Fruit fly (Drosophila melanogaster) whole organism, pupa: ENCODE results near the gene Paics.

ENCODE experiments used
- CG10348 ChIP-seq: fragments of 200-800 bp; sonication (Bioruptor generic); IDR thresholded peaks from 2 replicates; pipeline ENCODE4 v1.3.6; 2022; ENCODE audit warnings: missing biosample characterization, missing genetic modification characterization
- CG12605 ChIP-seq: fragments of 200-800 bp; sonication (Bioruptor generic); IDR thresholded peaks from 2 replicates; pipeline ENCODE4 v1.3.6; 2022; ENCODE audit warnings: missing biosample characterization, missing genetic modification characterization
- CG13204 ChIP-seq: fragments of 200-800 bp; sonication (Bioruptor generic); optimal IDR thresholded peaks from 2 replicates; lab custom pipeline; 2018; ENCODE audit warnings: missing biosample characterization, mild to moderate bottlenecking, missing genetic modification characterization, moderate library complexity
- CG14655 ChIP-seq: fragments of 200-800 bp; sonication (Bioruptor generic); optimal IDR thresholded peaks from 3 replicates; lab custom pipeline; 2017; ENCODE audit warnings: mild to moderate bottlenecking, missing biosample characterization, missing genetic modification reagents, missing genetic modification characterization
- CG15710 ChIP-seq: fragments of 200-800 bp; sonication (Bioruptor generic); optimal IDR thresholded peaks from 2 replicates; lab custom pipeline; 2018; ENCODE audit warnings: missing biosample characterization, mild to moderate bottlenecking, missing genetic modification characterization, moderate library complexity
- CG17806 ChIP-seq: fragments of 200-800 bp; sonication (Bioruptor generic); optimal IDR thresholded peaks from 2 replicates; lab custom pipeline; 2018; ENCODE audit warnings: missing biosample characterization, mild to moderate bottlenecking, missing genetic modification characterization, moderate library complexity
- CG32121 ChIP-seq: fragments of 200-800 bp; sonication (Bioruptor generic); IDR thresholded peaks from 2 replicates; pipeline ENCODE4 v1.3.6; 2022; ENCODE audit warnings: missing biosample characterization, missing genetic modification characterization
- CG34367 ChIP-seq: fragments of 200-800 bp; sonication (Bioruptor generic); optimal IDR thresholded peaks from 2 replicates; lab custom pipeline; 2018; ENCODE audit warnings: missing biosample characterization, mild to moderate bottlenecking, missing genetic modification characterization
- CG4496 ChIP-seq: fragments of 200-800 bp; sonication (Bioruptor generic); IDR thresholded peaks from 3 replicates; pipeline ENCODE4 v1.3.6; 2022; ENCODE audit warnings: missing biosample characterization, missing genetic modification characterization
- CG8159 ChIP-seq: fragments of 200-800 bp; sonication (Bioruptor generic); optimal IDR thresholded peaks from 3 replicates; lab custom pipeline; 2018; ENCODE audit warnings: missing biosample characterization, mild to moderate bottlenecking, missing genetic modification characterization, moderate library complexity
- CG8301 ChIP-seq: fragments of 200-800 bp; sonication (Bioruptor generic); optimal IDR thresholded peaks from 2 replicates; lab custom pipeline; 2018; ENCODE audit warnings: missing biosample characterization, mild to moderate bottlenecking, missing genetic modification characterization
- CG9948 ChIP-seq: fragments of 200-800 bp; sonication (Bioruptor generic); optimal IDR thresholded peaks from 2 replicates; lab custom pipeline; 2018; ENCODE audit warnings: missing biosample characterization, mild to moderate bottlenecking, missing genetic modification characterization, moderate library complexity
- D1 ChIP-seq: fragments of 200-800 bp; sonication (Bioruptor generic); optimal IDR thresholded peaks from 2 replicates; lab custom pipeline; 2018; ENCODE audit warnings: missing biosample characterization, mild to moderate bottlenecking, missing genetic modification characterization, moderate library complexity
- EcR ChIP-seq: fragments of 200-800 bp; sonication (Bioruptor generic); optimal IDR thresholded peaks from 3 replicates; lab custom pipeline; 2019; ENCODE audit warnings: missing biosample characterization, missing genetic modification characterization, mild to moderate bottlenecking, moderate library complexity, missing genetic modification reagents
- Ets98B ChIP-seq: fragments of 200-800 bp; sonication (Bioruptor generic); IDR thresholded peaks from 2 replicates; pipeline ENCODE4 v1.3.6; 2022; ENCODE audit warnings: missing biosample characterization, missing genetic modification characterization
- Pif1A ChIP-seq: fragments of 200-800 bp; sonication (Bioruptor generic); optimal IDR thresholded peaks from 3 replicates; lab custom pipeline; 2016; ENCODE audit warnings: missing biosample characterization, missing genetic modification characterization
- Pif1B ChIP-seq: fragments of 200-800 bp; sonication (Bioruptor generic); optimal IDR thresholded peaks from 3 replicates; lab custom pipeline; 2016; ENCODE audit warnings: missing biosample characterization, missing genetic modification characterization
- Snoo ChIP-seq: fragments of 200-800 bp; sonication (Bioruptor generic); optimal IDR thresholded peaks from 3 replicates; lab custom pipeline; 2017; ENCODE audit warnings: missing biosample characterization, mild to moderate bottlenecking, missing genetic modification characterization, inconsistent platforms
- fd96Ca ChIP-seq: fragments of 200-800 bp; sonication (Bioruptor generic); IDR thresholded peaks from 3 replicates; pipeline ENCODE4 v1.3.6; 2022; ENCODE audit warnings: missing biosample characterization, missing genetic modification characterization
- gl ChIP-seq: fragments of 200-800 bp; sonication (Bioruptor generic); optimal IDR thresholded peaks from 2 replicates; lab custom pipeline; 2018; ENCODE audit warnings: missing biosample characterization, mild to moderate bottlenecking, missing genetic modification characterization
- rn ChIP-seq: fragments of 200-800 bp; sonication (Bioruptor generic); IDR thresholded peaks from 2 replicates; pipeline ENCODE4 v1.3.6; 2022; ENCODE audit warnings: missing biosample characterization, missing genetic modification characterization

Paics gene

dm6 chrX:12756374-12756721, 4.1 kb downstream of the Paics start:
- TF ChIP-seq Ets98B (GFP tag; lab: Robert Waterston, UW) (peak; percentile 15; the same call in 1 of the 2 replicates), CG9948 (tag; lab: Kevin White, UChicago) (no peak), D1 (tag; lab: Kevin White, UChicago) (no peak), EcR (GFP tag; lab: Kevin White, UChicago) (peak; percentile 81), fd96Ca (GFP tag; lab: Robert Waterston, UW) (peak; percentile 45; the same call in 1 of the 3 replicates), gl (peak; percentile 33)
- TF ChIP-seq, all 21 proteins: peak for 4

DNA sequence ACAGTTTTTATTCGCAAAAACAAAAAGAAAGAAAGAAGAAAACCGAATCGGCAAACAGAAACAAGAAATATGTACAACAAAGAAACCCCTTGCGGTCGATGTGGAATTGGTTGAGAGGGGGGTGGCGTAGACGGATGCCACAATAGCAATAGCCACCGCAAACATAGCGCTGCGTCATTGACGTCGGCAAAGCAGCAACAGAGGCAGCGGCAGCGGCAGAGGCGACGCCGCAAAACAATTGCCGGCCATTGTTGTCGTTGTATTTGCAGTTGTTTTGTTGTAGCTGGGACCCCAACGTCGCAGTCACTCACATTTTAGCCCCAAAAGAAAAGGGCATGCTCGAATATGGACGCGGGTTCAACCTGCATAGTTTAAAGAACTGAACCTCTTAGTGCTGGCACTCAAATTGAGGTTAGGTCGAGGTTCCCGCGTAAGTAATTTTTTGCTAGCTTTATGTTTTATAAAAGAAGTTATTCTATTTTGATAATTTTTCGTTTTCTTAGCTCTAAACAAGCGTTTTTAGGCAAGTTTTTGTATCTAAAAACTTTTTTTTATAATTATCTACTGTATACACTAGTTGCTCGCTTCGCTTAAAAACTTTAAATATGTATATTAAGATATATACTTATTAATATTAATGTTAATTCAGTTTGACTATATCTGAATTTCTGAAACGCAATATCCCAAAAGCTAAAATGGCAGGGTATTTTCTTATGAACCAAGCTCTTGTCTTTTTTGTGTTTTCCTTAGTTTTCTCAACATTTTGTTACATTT, 4.6 kb downstream of the Paics start:
- TF ChIP-seq CG34367 (tag; lab: Kevin White, UChicago), result peak; percentile 67
- TF ChIP-seq gl, result no peak
- TF ChIP-seq Ets98B (GFP tag; lab: Robert Waterston, UW), result peak; percentile 32; the same call in 1 of the 2 replicates
- TF ChIP-seq CG14655 (GFP tag; lab: Kevin White, UChicago), result peak; percentile 84
- peak; percentile 24 for TF ChIP-seq D1 (tag; lab: Kevin White, UChicago)
- peak; percentile 61 for TF ChIP-seq Pif1A (GFP tag; lab: Kevin White, UChicago)
- peak; percentile 90 for TF ChIP-seq CG9948 (tag; lab: Kevin White, UChicago)
- TF ChIP-seq Pif1B (GFP tag; lab: Kevin White, UChicago), result peak; percentile 46
- TF ChIP-seq rn, result peak; percentile 35; the same call in 1 of the 2 replicates
- peak; percentile 84 for TF ChIP-seq Snoo (tag; lab: Kevin White, UChicago)
- peak; percentile 84 for TF ChIP-seq CG15710 (tag; lab: Kevin White, UChicago)
- peak; percentile 29 for TF ChIP-seq EcR (GFP tag; lab: Kevin White, UChicago)
- 0 out of 2 replicates have a peak, but pooled peaks have one; percentile 54 for TF ChIP-seq CG10348 (GFP tag; lab: Robert Waterston, UW)
- TF ChIP-seq CG8301 (tag; lab: Kevin White, UChicago), result peak; percentile 1
- TF ChIP-seq CG32121, result peak; percentile 53
- TF ChIP-seq CG4496 (GFP tag; lab: Robert Waterston, UW), result peak; percentile 72; the same call in 2 of the 3 replicates
- TF ChIP-seq CG8159, result peak; percentile 85
- TF ChIP-seq CG13204 (GFP tag; lab: Kevin White, UChicago), result no peak
- TF ChIP-seq fd96Ca (GFP tag; lab: Robert Waterston, UW), result peak; percentile 85
- no peak for TF ChIP-seq CG12605 (GFP tag; lab: Robert Waterston, UW)
- peak; percentile 76 for TF ChIP-seq CG17806

DNA sequence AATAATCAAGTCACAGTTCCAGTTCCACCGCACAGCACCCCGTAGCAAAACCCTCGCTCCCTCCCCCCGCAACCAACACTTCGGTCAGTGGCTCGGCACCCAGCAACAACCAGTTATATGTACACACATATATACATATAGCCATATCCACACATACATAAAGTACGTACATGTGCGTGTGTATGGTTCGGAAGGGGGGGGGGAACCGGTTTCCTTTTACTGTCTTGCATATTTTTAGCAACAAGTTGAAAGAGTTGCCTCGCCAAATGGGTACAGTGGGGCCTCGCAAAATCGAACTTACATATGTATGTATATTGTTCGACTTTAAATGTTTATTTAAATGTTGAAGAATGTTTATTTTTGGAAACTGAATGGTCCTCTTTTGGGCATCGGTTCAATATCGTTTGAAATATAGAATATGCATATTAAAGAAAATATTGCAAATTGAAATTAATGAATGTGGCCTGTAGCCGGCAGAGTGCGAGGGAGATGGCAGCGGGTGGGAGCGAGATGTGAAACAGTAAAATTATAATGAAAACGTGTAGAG, 5.3 kb downstream of the Paics start:
- peak; percentile 86 for TF ChIP-seq CG34367 (tag; lab: Kevin White, UChicago)
- TF ChIP-seq CG15710 (tag; lab: Kevin White, UChicago), result peak; percentile 88
- peak; percentile 90 for TF ChIP-seq Ets98B (GFP tag; lab: Robert Waterston, UW)
- peak; percentile 85 for TF ChIP-seq Pif1B (GFP tag; lab: Kevin White, UChicago)
- TF ChIP-seq CG4496 (GFP tag; lab: Robert Waterston, UW), result peak; percentile 92
- TF ChIP-seq gl, result peak; percentile 70
- peak; percentile 88 for TF ChIP-seq CG14655 (GFP tag; lab: Kevin White, UChicago)
- peak; percentile 93 for TF ChIP-seq CG32121
- TF ChIP-seq CG13204 (GFP tag; lab: Kevin White, UChicago), result peak; percentile 45
- TF ChIP-seq CG8159, result peak; percentile 91
- TF ChIP-seq EcR (GFP tag; lab: Kevin White, UChicago), result peak; percentile 97
- TF ChIP-seq fd96Ca (GFP tag; lab: Robert Waterston, UW), result peak; percentile 94
- peak; percentile 72; the same call in 1 of the 2 replicates for TF ChIP-seq rn
- TF ChIP-seq Pif1A (GFP tag; lab: Kevin White, UChicago), result peak; percentile 89
- TF ChIP-seq CG8301 (tag; lab: Kevin White, UChicago), result peak; percentile 86
- TF ChIP-seq CG17806, result peak; percentile 88
- peak; percentile 86 for TF ChIP-seq CG9948 (tag; lab: Kevin White, UChicago)
- peak; percentile 80; the same call in 1 of the 2 replicates for TF ChIP-seq CG12605 (GFP tag; lab: Robert Waterston, UW)
- peak; percentile 57; the same call in 1 of the 2 replicates for TF ChIP-seq CG10348 (GFP tag; lab: Robert Waterston, UW)
- TF ChIP-seq D1 (tag; lab: Kevin White, UChicago), result peak; percentile 76
- peak; percentile 87 for TF ChIP-seq Snoo (tag; lab: Kevin White, UChicago)

- TF ChIP-seq CG14655 (GFP tag; lab: Kevin White, UChicago), result peak; percentile 98
- peak; percentile 86 for TF ChIP-seq Snoo (tag; lab: Kevin White, UChicago)
- peak; percentile 98 for TF ChIP-seq CG17806
- peak; percentile 98 for TF ChIP-seq CG8159
- TF ChIP-seq Pif1A (GFP tag; lab: Kevin White, UChicago), result peak; percentile 97
- peak; percentile 95 for TF ChIP-seq Pif1B (GFP tag; lab: Kevin White, UChicago)
- peak; percentile 99 for TF ChIP-seq CG32121
- TF ChIP-seq EcR (GFP tag; lab: Kevin White, UChicago), result no peak
- peak; percentile 99 for TF ChIP-seq Ets98B (GFP tag; lab: Robert Waterston, UW)
- peak; percentile 98 for TF ChIP-seq CG8301 (tag; lab: Kevin White, UChicago)
- TF ChIP-seq D1 (tag; lab: Kevin White, UChicago), result peak; percentile 87
- TF ChIP-seq CG10348 (GFP tag; lab: Robert Waterston, UW), result peak; percentile 97
- TF ChIP-seq CG9948 (tag; lab: Kevin White, UChicago), result peak; percentile 98
- peak; percentile 99 for TF ChIP-seq CG15710 (tag; lab: Kevin White, UChicago)
- peak; percentile 99 for TF ChIP-seq CG4496 (GFP tag; lab: Robert Waterston, UW)
- TF ChIP-seq CG34367 (tag; lab: Kevin White, UChicago), result peak; percentile 98
- peak; percentile 98 for TF ChIP-seq CG12605 (GFP tag; lab: Robert Waterston, UW)
- TF ChIP-seq fd96Ca (GFP tag; lab: Robert Waterston, UW), result peak; percentile 98
- peak; percentile 93 for TF ChIP-seq gl
- peak; percentile 98 for TF ChIP-seq rn
- TF ChIP-seq CG13204 (GFP tag; lab: Kevin White, UChicago), result peak; percentile 88
Measured at dm6 chrX:12754348-12754733, 6.1 kb downstream of the Paics start.
